Fruit fly (Drosophila melanogaster): ENCODE results near the gene CG11158.

CG11158 gene

DNA sequence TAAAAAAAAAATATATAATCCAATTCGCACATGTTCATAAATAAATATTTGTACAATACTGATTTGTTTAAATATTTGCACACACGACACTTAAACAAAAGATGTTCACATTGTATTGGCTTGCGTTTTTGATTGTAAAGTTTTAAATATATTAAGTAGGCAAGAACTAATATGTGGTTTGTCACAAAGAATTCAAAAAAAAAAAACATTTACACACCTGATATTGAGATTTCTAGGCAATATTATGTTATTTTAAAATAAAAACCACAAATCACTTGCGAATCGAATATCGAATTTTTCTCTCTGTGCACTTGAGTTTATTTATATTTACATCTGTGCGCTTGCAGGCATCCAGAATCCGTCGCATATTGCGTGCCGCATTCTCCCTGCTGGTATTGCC, 3.2 kb upstream of the CG11158 start:
- TF ChIP-seq CG8119 (GFP tag; IDR thresholded peaks at IDR 0.05): peak; percentile 60
- peak; percentile 14 for TF ChIP-seq fkh (GFP tag; optimal IDR thresholded peaks at IDR 0.05)
- TF ChIP-seq eg (GFP tag; IDR thresholded peaks at IDR 0.05): peak; percentile 44; the same call in 2 of the 3 replicates
- TF ChIP-seq CG8632 (GFP tag; optimal IDR thresholded peaks at IDR 0.05): peak; percentile 76
- no peak for TF ChIP-seq CG6854 (GFP tag; optimal IDR thresholded peaks at IDR 0.05)
- TF ChIP-seq CG8319 (GFP tag; optimal IDR thresholded peaks at IDR 0.05): peak; percentile 26
- TF ChIP-seq ss (GFP tag; optimal IDR thresholded peaks at IDR 0.05): peak in 1 of 2 experiments; percentile 40
- TF ChIP-seq dac (GFP tag; optimal IDR thresholded peaks at IDR 0.05): no peak
- TF ChIP-seq Ets96B (tag; optimal IDR thresholded peaks at IDR 0.05): peak; percentile 34
- peak; percentile 68 for TF ChIP-seq CG34406 (GFP tag; optimal IDR thresholded peaks at IDR 0.05)
- TF ChIP-seq CG4318 (GFP tag; optimal IDR thresholded peaks at IDR 0.05): peak; percentile 46
- peak; percentile 47 for TF ChIP-seq CG6276 (GFP tag; optimal IDR thresholded peaks at IDR 0.05)
- peak; percentile 59 for TF ChIP-seq vri (GFP tag; optimal IDR thresholded peaks at IDR 0.05)
- TF ChIP-seq fd85E (GFP tag; optimal IDR thresholded peaks at IDR 0.05): no peak
- TF ChIP-seq net (GFP tag; optimal IDR thresholded peaks at IDR 0.05): peak; percentile 50
- TF ChIP-seq CG11762 (GFP tag; optimal IDR thresholded peaks at IDR 0.05; ENCODE audit: insufficient read depth): peak; percentile 59
- peak; percentile 12 for TF ChIP-seq dsx (GFP tag; optimal IDR thresholded peaks at IDR 0.05; ENCODE audit: poor library complexity, severe bottlenecking)
- peak; percentile 56 for TF ChIP-seq acj6 (GFP tag; optimal IDR thresholded peaks at IDR 0.05)
- peak; percentile 71 for TF ChIP-seq pdm3 (GFP tag; optimal IDR thresholded peaks at IDR 0.05)
- peak; percentile 6 for TF ChIP-seq CG7368 (GFP tag; optimal IDR thresholded peaks at IDR 0.05)
- TF ChIP-seq svp (GFP tag): peak; percentile 85
- TF ChIP-seq salr (GFP tag; optimal IDR thresholded peaks at IDR 0.05): peak in 1 of 2 experiments; percentile 59
- peak; percentile 62 for TF ChIP-seq CG3919 (GFP tag; optimal IDR thresholded peaks at IDR 0.05)
- TF ChIP-seq Met (GFP tag; optimal IDR thresholded peaks at IDR 0.05): peak; percentile 76
- TF ChIP-seq CG32006 (GFP tag; optimal IDR thresholded peaks at IDR 0.05): peak; percentile 64
- TF ChIP-seq Eip75B (GFP tag; optimal IDR thresholded peaks at IDR 0.05): peak; percentile 75
- peak; percentile 65 for TF ChIP-seq CG31627 (GFP tag; optimal IDR thresholded peaks at IDR 0.05)
- TF ChIP-seq CG10631 (GFP tag; optimal IDR thresholded peaks at IDR 0.05): peak; percentile 65
- peak; percentile 19 for TF ChIP-seq CG3032 (tag; optimal IDR thresholded peaks at IDR 0.05)
- no peak for TF ChIP-seq Blimp-1 (GFP tag; optimal IDR thresholded peaks at IDR 0.05)
- TF ChIP-seq CG15336 (GFP tag; IDR thresholded peaks at IDR 0.05): peak; percentile 71
- peak; percentile 27 for TF ChIP-seq Sox15 (GFP tag; optimal IDR thresholded peaks at IDR 0.05)
- peak; percentile 64 for TF ChIP-seq Hr39 (GFP tag; optimal IDR thresholded peaks at IDR 0.05)
- TF ChIP-seq lz (GFP tag; optimal IDR thresholded peaks at IDR 0.05): peak; percentile 61
- TF ChIP-seq CG6163 (GFP tag; IDR thresholded peaks at IDR 0.05): peak; percentile 62; the same call in 2 of the 3 replicates
- no peak for TF ChIP-seq CG16779 (tag; optimal IDR thresholded peaks at IDR 0.05)
- peak; percentile 27 for TF ChIP-seq spab (GFP tag; optimal IDR thresholded peaks at IDR 0.05)
- TF ChIP-seq CG9139 (GFP tag; optimal IDR thresholded peaks at IDR 0.05): no peak
- no peak for TF ChIP-seq Eip93F (GFP tag; optimal IDR thresholded peaks at IDR 0.05)
- 0 out of 2 replicates have a peak, but pooled peaks have one; percentile 14 for TF ChIP-seq CG11294 (GFP tag; IDR thresholded peaks at IDR 0.05)
- peak; percentile 60 for TF ChIP-seq achi (GFP tag; optimal IDR thresholded peaks at IDR 0.05)
- TF ChIP-seq CG6808 (GFP tag; optimal IDR thresholded peaks at IDR 0.05): peak; percentile 38
- TF ChIP-seq Smox (GFP tag; optimal IDR thresholded peaks at IDR 0.05): peak; percentile 69
- peak; percentile 85 for TF ChIP-seq Eip78C (GFP tag)
- TF ChIP-seq Hr38 (GFP tag; optimal IDR thresholded peaks at IDR 0.05): no peak
- TF ChIP-seq fd59A (GFP tag; optimal IDR thresholded peaks at IDR 0.05): peak; percentile 38
- peak; percentile 68 for TF ChIP-seq topi (GFP tag; optimal IDR thresholded peaks at IDR 0.05)
- TF ChIP-seq Sox14 (GFP tag; optimal IDR thresholded peaks at IDR 0.05): peak; percentile 59
- TF ChIP-seq Sox102F (GFP tag; optimal IDR thresholded peaks at IDR 0.05): peak; percentile 67
- peak; percentile 48 for TF ChIP-seq Ets21C (GFP tag; optimal IDR thresholded peaks at IDR 0.05)
- peak; percentile 64 for TF ChIP-seq OdsH (GFP tag; optimal IDR thresholded peaks at IDR 0.05)
- TF ChIP-seq cyc (GFP tag; optimal IDR thresholded peaks at IDR 0.05): peak; percentile 48
